Fruit fly (Drosophila melanogaster) whole organism, embryonic: ENCODE measurements around the gene CG8117.

Experiments used
- bab2 ChIP-seq: fragments of 200-800 bp; sonication (Bioruptor generic); optimal IDR thresholded peaks from 2 replicates; lab custom pipeline; 2016; ENCODE audit warnings: missing biosample characterization, missing genetic modification characterization
- ham ChIP-seq: fragments of 200-800 bp; sonication (Bioruptor generic); IDR thresholded peaks from 2 replicates; pipeline ENCODE4 v1.3.6; 2022; ENCODE audit warnings: missing biosample characterization, missing genetic modification characterization

DNA sequence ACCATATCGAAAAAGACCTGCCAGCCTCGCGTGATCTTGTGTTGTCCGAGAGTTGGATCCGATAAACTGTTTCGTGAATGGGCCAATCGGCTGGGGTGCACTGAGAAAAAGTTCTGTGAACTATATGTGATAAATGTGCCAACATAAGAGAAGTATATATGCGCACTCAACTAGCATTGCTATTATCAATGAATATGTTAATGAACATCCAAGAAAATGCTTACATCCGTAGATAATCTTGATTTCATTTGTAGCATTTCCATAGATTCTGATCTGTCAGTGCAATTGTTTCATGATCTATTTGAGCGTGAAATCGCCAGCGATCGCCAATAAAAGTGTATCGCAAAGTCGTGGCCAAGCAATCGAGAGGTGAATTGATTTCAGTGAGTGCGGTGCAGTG is 42.7 kb upstream of the CG8117 start:
- TF ChIP-seq bab2 (no peak), ham (GFP tag; lab: Robert Waterston, UW) (no peak)
